Fruit fly (Drosophila melanogaster): ENCODE results near the gene AP-1gamma.

- TF ChIP-seq Sox102F (GFP tag; optimal IDR thresholded peaks at IDR 0.05) (no peak), CG10209 (GFP tag; optimal IDR thresholded peaks at IDR 0.05) (no peak), usp (GFP tag; optimal IDR thresholded peaks at IDR 0.05) (no peak)
Observed at dm6 chrX:9159736-9160135, 51.2 kb downstream of the AP-1gamma start, which contains the start of gene NdufA3.
